Fruit fly (Drosophila melanogaster) whole organism, adult: Measurements from ENCODE around the gene CG7049.

Experiments used
- CG11617 ChIP-seq: fragments of 200-800 bp; sonication (Bioruptor generic); optimal IDR thresholded peaks from 2 replicates; lab custom pipeline; 2017; ENCODE audit warnings: mild to moderate bottlenecking, missing biosample characterization, missing genetic modification reagents, missing genetic modification characterization
- CG12768 ChIP-seq: fragments of 200-800 bp; sonication (Bioruptor generic); optimal IDR thresholded peaks from 2 replicates; lab custom pipeline; 2017; ENCODE audit warnings: missing biosample characterization, missing genetic modification characterization, mild to moderate bottlenecking, moderate library complexity, missing genetic modification reagents
- CG14711 ChIP-seq: fragments of 200-800 bp; sonication (Bioruptor generic); optimal IDR thresholded peaks from 2 replicates; lab custom pipeline; 2018; ENCODE audit warnings: missing biosample characterization, mild to moderate bottlenecking, missing genetic modification characterization, moderate library complexity
- CG1620 ChIP-seq: fragments of 200-800 bp; sonication (Bioruptor generic); optimal IDR thresholded peaks from 2 replicates; lab custom pipeline; 2016; ENCODE audit warnings: missing biosample characterization, missing genetic modification characterization
- CG33017 ChIP-seq: fragments of 200-800 bp; sonication (Bioruptor generic); optimal IDR thresholded peaks from 2 replicates; lab custom pipeline; 2018; ENCODE audit warnings: missing biosample characterization, mild to moderate bottlenecking, missing genetic modification characterization, moderate library complexity
- CG5204 ChIP-seq: fragments of 200-800 bp; sonication (Bioruptor generic); optimal IDR thresholded peaks from 2 replicates; lab custom pipeline; 2016; ENCODE audit warnings: missing biosample characterization, missing genetic modification characterization
- CG7045 ChIP-seq: fragments of 200-800 bp; sonication (Bioruptor generic); optimal IDR thresholded peaks from 2 replicates; lab custom pipeline; 2017; ENCODE audit warnings: missing biosample characterization, mild to moderate bottlenecking, missing genetic modification characterization
- CG7101 ChIP-seq: fragments of 200-800 bp; sonication (Bioruptor generic); optimal IDR thresholded peaks from 2 replicates; lab custom pipeline; 2018; ENCODE audit warnings: missing biosample characterization, mild to moderate bottlenecking, missing genetic modification characterization, moderate library complexity
- Clk ChIP-seq: fragments of 200-800 bp; sonication (Bioruptor generic); optimal IDR thresholded peaks from 2 replicates; lab custom pipeline; 2017; ENCODE audit warnings: missing biosample characterization, missing genetic modification characterization
- Crg-1 ChIP-seq: fragments of 200-800 bp; sonication (Bioruptor generic); optimal IDR thresholded peaks from 2 replicates; lab custom pipeline; 2016; ENCODE audit warnings: missing biosample characterization, missing genetic modification characterization
- Hr96 ChIP-seq: fragments of 200-800 bp; sonication (Bioruptor generic); optimal IDR thresholded peaks from 2 replicates; lab custom pipeline; 2016; ENCODE audit warnings: missing biosample characterization, missing genetic modification characterization
- Mnt ChIP-seq: fragments of 200-800 bp; sonication (Bioruptor generic); optimal IDR thresholded peaks from 2 replicates; lab custom pipeline; 2016; ENCODE audit warnings: missing biosample characterization, mild to moderate bottlenecking, missing genetic modification characterization
- bab1 ChIP-seq: fragments of 200-800 bp; sonication (Bioruptor generic); optimal IDR thresholded peaks from 3 replicates; lab custom pipeline; 2019; ENCODE audit warnings: missing biosample characterization, mild to moderate bottlenecking, missing genetic modification characterization, moderate library complexity
- cic ChIP-seq: fragments of 200-800 bp; sonication (Bioruptor generic); optimal IDR thresholded peaks from 2 replicates; lab custom pipeline; 2017; ENCODE audit warnings: missing biosample characterization, mild to moderate bottlenecking, missing genetic modification characterization, moderate library complexity
- cnc ChIP-seq, 2 experiments: fragments of >200 bp; optimal IDR thresholded peaks; 2 replicates each; lab custom pipeline; 2017
- kay ChIP-seq: fragments of 200-800 bp; sonication (Bioruptor generic); peaks from one replicate; lab custom pipeline; 2016; ENCODE audit warnings: missing biosample characterization, missing genetic modification characterization, borderline replicate concordance
- ovo ChIP-seq: fragments of 200-800 bp; sonication (Bioruptor generic); optimal IDR thresholded peaks from 2 replicates; lab custom pipeline; 2016; ENCODE audit warnings: missing biosample characterization, missing genetic modification characterization
- pad ChIP-seq: fragments of 200-800 bp; sonication (Bioruptor generic); optimal IDR thresholded peaks from 3 replicates; lab custom pipeline; 2017; ENCODE audit warnings: missing biosample characterization, missing genetic modification characterization, mild to moderate bottlenecking, moderate library complexity, missing genetic modification reagents
- tj ChIP-seq: fragments of 200-800 bp; sonication (Bioruptor generic); optimal IDR thresholded peaks from 3 replicates; lab custom pipeline; 2017; ENCODE audit warnings: missing biosample characterization, mild to moderate bottlenecking, missing genetic modification characterization, moderate library complexity
- toe ChIP-seq: fragments of 200-800 bp; sonication (Bioruptor generic); optimal IDR thresholded peaks from 2 replicates; lab custom pipeline; 2016; ENCODE audit warnings: missing biosample characterization, missing genetic modification characterization

The CG7049 gene

dm6 chr3L:175949-176348, at the start of gene CG7049:
TSS of gene CG7049 (minus strand) at chr3L:176228.
- TF ChIP-seq CG33017 (tag; lab: Kevin White, UChicago) (peak; percentile 40), bab1 (GFP tag; lab: Kevin White, UChicago) (peak; percentile 50), CG14711 (tag; lab: Kevin White, UChicago) (peak; percentile 7), Hr96 (no peak)

- TF ChIP-seq Hr96 (no peak), Mnt (GFP tag; lab: Kevin White, UChicago) (peak; percentile 33), cic (peak; percentile 33), kay (GFP tag; lab: Kevin White, UChicago) (peak; percentile 99)
These were observed 49.1 kb upstream of the CG7049 start for dm6 chr3L:225120-225519.

dm6 chr3L:224004-224951, 48.2 kb upstream of the CG7049 start:
- TF ChIP-seq CG5204 (no peak), cnc (optimal IDR thresholded peaks at IDR 0.05; lab: Kevin White, UChicago) (no peak), bab1 (GFP tag; lab: Kevin White, UChicago) (no peak), kay (GFP tag; lab: Kevin White, UChicago) (no peak), Mnt (GFP tag; lab: Kevin White, UChicago) (peak; percentile 44), Clk (GFP tag; lab: Kevin White, UChicago) (no peak), ovo (peak; percentile 95), pad (GFP tag; lab: Kevin White, UChicago) (no peak), Hr96 (no peak), toe (no peak), CG14711 (tag; lab: Kevin White, UChicago) (no peak), CG1620 (GFP tag; lab: Kevin White, UChicago) (peak; percentile 55), CG12768 (peak; percentile 12), CG7045 (GFP tag; lab: Kevin White, UChicago) (peak; percentile 6), cic (peak; percentile 21), CG11617 (GFP tag; lab: Kevin White, UChicago) (peak; percentile 25), CG33017 (tag; lab: Kevin White, UChicago) (no peak), Crg-1 (GFP tag; lab: Kevin White, UChicago) (no peak), tj (GFP tag; lab: Kevin White, UChicago) (peak; percentile 16), CG7101 (tag; lab: Kevin White, UChicago) (no peak)

dm6 chr3L:223019-223902, 47.2 kb upstream of the CG7049 start, which contains the start of the genes pyx and CG33229:
TSS of gene pyx (minus strand) at chr3L:223069.
TSS of gene CG33229 (plus strand) at chr3L:223852.
- TF ChIP-seq CG7101 (tag; lab: Kevin White, UChicago) (peak; percentile 74), CG12768 (peak; percentile 86), bab1 (GFP tag; lab: Kevin White, UChicago) (peak; percentile 72), Clk (GFP tag; lab: Kevin White, UChicago) (peak; percentile 40), CG33017 (tag; lab: Kevin White, UChicago) (peak; percentile 63), cic (no peak), Mnt (GFP tag; lab: Kevin White, UChicago) (peak; percentile 52), CG7045 (GFP tag; lab: Kevin White, UChicago) (peak; percentile 80), pad (GFP tag; lab: Kevin White, UChicago) (peak; percentile 64), kay (GFP tag; lab: Kevin White, UChicago) (no peak), CG1620 (GFP tag; lab: Kevin White, UChicago) (peak; percentile 75), ovo (peak; percentile 79), toe (peak; percentile 91), Hr96 (peak; percentile 84), Crg-1 (GFP tag; lab: Kevin White, UChicago) (peak; percentile 73), CG11617 (GFP tag; lab: Kevin White, UChicago) (peak; percentile 79), tj (GFP tag; lab: Kevin White, UChicago) (peak; percentile 58), CG5204 (no peak), cnc (optimal IDR thresholded peaks at IDR 0.05; lab: Kevin White, UChicago) (no peak), CG14711 (tag; lab: Kevin White, UChicago) (peak; percentile 18)

dm6 chr3L:217480-218118, 41.6 kb upstream of the CG7049 start, which contains the start of gene CG13877:
TSS of gene CG13877 (plus strand) at chr3L:218068.
- peak; percentile 88 for TF ChIP-seq cic
- TF ChIP-seq CG11617 (GFP tag; lab: Kevin White, UChicago): no peak
